Worm (Caenorhabditis elegans) whole organism, early embryonic: Measurements from ENCODE around the gene srd-63.
"Not testable (repeated sequence)": the region's sequence is repeated elsewhere in the genome, so short reads cannot be mapped to it uniquely, and the experiment has no call there.

ENCODE experiments used
- B0310.2 ChIP-seq: sonication (generic microtip); optimal IDR thresholded peaks from 2 replicates; lab custom pipeline; 2016; ENCODE audit warnings: mild to moderate bottlenecking, missing genetic modification characterization, missing compliant biosample characterization
- F13C5.2 ChIP-seq: sonication (generic microtip); optimal IDR thresholded peaks from 2 replicates; lab custom pipeline; 2017; ENCODE audit warnings: mild to moderate bottlenecking, missing genetic modification characterization, inconsistent platforms, missing compliant biosample characterization
- aly-1 ChIP-seq: sonication (generic microtip); optimal IDR thresholded peaks from 2 replicates; lab custom pipeline; 2016; ENCODE audit warnings: missing genetic modification characterization, missing compliant biosample characterization
- ama-1 ChIP-seq: fragments of 150-350 bp; optimal IDR thresholded peaks from 2 replicates; lab custom pipeline; 2014
- ceh-13 ChIP-seq: fragments of 200-800 bp; sonication (Bioruptor generic); optimal IDR thresholded peaks from 2 replicates; lab custom pipeline; 2018; ENCODE audit warnings: mild to moderate bottlenecking, missing genetic modification characterization, missing compliant biosample characterization
- ceh-36 ChIP-seq: sonication (generic microtip); optimal IDR thresholded peaks from 2 replicates; lab custom pipeline; 2016; ENCODE audit warnings: missing genetic modification characterization, inconsistent platforms, missing compliant biosample characterization
- ets-7 ChIP-seq: sonication (generic microtip); optimal IDR thresholded peaks from 2 replicates; lab custom pipeline; 2016; ENCODE audit warnings: missing genotype, missing genetic modification characterization, missing compliant biosample characterization
- flt-1 ChIP-seq: fragments of 200-800 bp; sonication (Bioruptor generic); IDR thresholded peaks from 2 replicates; pipeline ENCODE4 v1.3.6; 2022; ENCODE audit warnings: missing genetic modification characterization, missing compliant biosample characterization
- hmbx-1 ChIP-seq: sonication (generic microtip); optimal IDR thresholded peaks from 2 replicates; lab custom pipeline; 2016; ENCODE audit warnings: mild to moderate bottlenecking, missing genetic modification characterization, missing compliant biosample characterization
- hmg-4 ChIP-seq: fragments of 200-800 bp; sonication (Bioruptor generic); optimal IDR thresholded peaks from 2 replicates; lab custom pipeline; 2018; ENCODE audit warnings: mild to moderate bottlenecking, missing genetic modification characterization, missing compliant biosample characterization
- hnd-1 ChIP-seq: sonication (generic microtip); optimal IDR thresholded peaks from 2 replicates; lab custom pipeline; 2016; ENCODE audit warnings: missing genetic modification characterization, missing compliant biosample characterization
- pes-1 ChIP-seq: fragments of 200-800 bp; sonication (Bioruptor generic); IDR thresholded peaks from 2 replicates; pipeline ENCODE4 v1.3.6; 2022; ENCODE audit warnings: missing genetic modification reagents, missing genetic modification characterization, missing compliant biosample characterization
- scrt-1 ChIP-seq: fragments of 200-800 bp; sonication (Bioruptor generic); IDR thresholded peaks from 2 replicates; pipeline ENCODE4 v1.3.6; 2022; ENCODE audit warnings: missing genetic modification characterization, missing compliant biosample characterization
- sea-1 ChIP-seq: fragments of 200-800 bp; sonication (Bioruptor generic); conservative IDR thresholded peaks from 2 replicates; pipeline ENCODE4 v1.3.6; 2022; ENCODE audit warnings: missing genetic modification characterization, missing compliant biosample characterization
- tbx-11 ChIP-seq: fragments of 200-800 bp; sonication (Bioruptor generic); IDR thresholded peaks from 2 replicates; pipeline ENCODE4 v1.3.6; 2022; ENCODE audit warnings: missing genetic modification characterization, missing compliant biosample characterization
- tbx-37 ChIP-seq: fragments of 200-800 bp; sonication (Bioruptor generic); conservative IDR thresholded peaks from 2 replicates; pipeline ENCODE4 v1.3.6; 2022; ENCODE audit warnings: missing genetic modification reagents, missing genetic modification characterization, missing compliant biosample characterization
- tra-4 ChIP-seq: sonication (generic microtip); optimal IDR thresholded peaks from 2 replicates; lab custom pipeline; 2017; ENCODE audit warnings: missing genetic modification characterization, missing compliant biosample characterization

Gene srd-63

ce11 chrV:16401519-16401918 is 7.9 kb upstream of the srd-63 start, which contains the start of gene F13A7.14:
Gene F13A7.14, plus strand, starts transcription at chrV:16401891.
- TF ChIP-seq hmg-4 = peak; percentile 19
- TF ChIP-seq hnd-1 (tag; lab: Kevin White, UChicago) = no peak
- no peak for TF ChIP-seq F13C5.2 (tag; lab: Kevin White, UChicago)
- TF ChIP-seq tra-4 (tag; lab: Kevin White, UChicago) = no peak
- no peak for TF ChIP-seq ceh-36 (tag; lab: Kevin White, UChicago)
- TF ChIP-seq tbx-37 = peak; percentile 84
- TF ChIP-seq ets-7 (tag; lab: Kevin White, UChicago) = no peak
- TF ChIP-seq pes-1 (GFP tag; lab: Robert Waterston, UW) = peak; percentile 64

ce11 chrV:16399388-16399787 is 5.8 kb upstream of the srd-63 start, which contains the start of gene sre-36:
Gene sre-36, plus strand, starts transcription at chrV:16399688.
- no peak for TF ChIP-seq hnd-1 (tag; lab: Kevin White, UChicago)
- no peak for TF ChIP-seq ceh-13 (GFP tag; lab: Kevin White, UChicago)
- TF ChIP-seq F13C5.2 (tag; lab: Kevin White, UChicago) = no peak
- TF ChIP-seq tbx-37 = no peak
- TF ChIP-seq ceh-36 (tag; lab: Kevin White, UChicago) = no peak
- TF ChIP-seq tra-4 (tag; lab: Kevin White, UChicago) = no peak
- no peak for TF ChIP-seq ets-7 (tag; lab: Kevin White, UChicago)
- TF ChIP-seq ama-1 (lab: Kevin White, UChicago) = no peak
- TF ChIP-seq B0310.2 = no peak
- no peak for TF ChIP-seq flt-1
- no peak for TF ChIP-seq hmbx-1 (tag; lab: Kevin White, UChicago)

- no peak for TF ChIP-seq ama-1 (lab: Kevin White, UChicago)
- no peak for TF ChIP-seq hmg-4
- no peak for TF ChIP-seq ceh-13 (GFP tag; lab: Kevin White, UChicago)
- no peak for TF ChIP-seq scrt-1 (GFP tag; lab: Robert Waterston, UW)
- TF ChIP-seq sea-1 (GFP tag; lab: Robert Waterston, UW) = no peak
- no peak for TF ChIP-seq tbx-37
- no peak for TF ChIP-seq ceh-36 (tag; lab: Kevin White, UChicago)
- no peak for TF ChIP-seq B0310.2
- no peak for TF ChIP-seq aly-1 (tag; lab: Kevin White, UChicago)
- TF ChIP-seq hmbx-1 (tag; lab: Kevin White, UChicago) = no peak
- no peak for TF ChIP-seq pes-1 (GFP tag; lab: Robert Waterston, UW)
- no peak for TF ChIP-seq tbx-11 (GFP tag; lab: Robert Waterston, UW)
- TF ChIP-seq ets-7 (tag; lab: Kevin White, UChicago) = no peak
- TF ChIP-seq flt-1 = no peak
- TF ChIP-seq tra-4 (tag; lab: Kevin White, UChicago) = no peak
- TF ChIP-seq F13C5.2 (tag; lab: Kevin White, UChicago) = no peak
- TF ChIP-seq hnd-1 (tag; lab: Kevin White, UChicago) = no peak
Observed at ce11 chrV:16395739-16396138, 2.1 kb upstream of the srd-63 start, which contains the start of gene F13A7.12. Gene F13A7.12, plus strand, starts transcription at chrV:16396039.

- TF ChIP-seq tbx-11 (GFP tag; lab: Robert Waterston, UW) = no peak
- no peak for TF ChIP-seq sea-1 (GFP tag; lab: Robert Waterston, UW)
- no peak for TF ChIP-seq hnd-1 (tag; lab: Kevin White, UChicago)
- TF ChIP-seq ceh-13 (GFP tag; lab: Kevin White, UChicago) = no peak
- no peak for TF ChIP-seq tra-4 (tag; lab: Kevin White, UChicago)
- no peak for TF ChIP-seq ama-1 (lab: Kevin White, UChicago)
- no peak for TF ChIP-seq B0310.2
- TF ChIP-seq flt-1 = no peak
- TF ChIP-seq scrt-1 (GFP tag; lab: Robert Waterston, UW) = no peak
- no peak for TF ChIP-seq tbx-37
- TF ChIP-seq ceh-36 (tag; lab: Kevin White, UChicago) = no peak
- no peak for TF ChIP-seq ets-7 (tag; lab: Kevin White, UChicago)
- no peak for TF ChIP-seq aly-1 (tag; lab: Kevin White, UChicago)
- TF ChIP-seq hmbx-1 (tag; lab: Kevin White, UChicago) = no peak
Observed at ce11 chrV:16395131-16395530, 1.5 kb upstream of the srd-63 start, which contains the start of gene F13A7.11. Gene F13A7.11, minus strand, starts transcription at chrV:16395304.

ce11 chrV:16390655-16391054 is 3.0 kb downstream of the srd-63 start, which contains the start of gene gst-44:
Gene gst-44, plus strand, starts transcription at chrV:16390891.
- no peak for TF ChIP-seq ama-1 (lab: Kevin White, UChicago)
- no peak for TF ChIP-seq sea-1 (GFP tag; lab: Robert Waterston, UW)
- TF ChIP-seq ets-7 (tag; lab: Kevin White, UChicago) = no peak
- no peak for TF ChIP-seq hnd-1 (tag; lab: Kevin White, UChicago)
- TF ChIP-seq hmbx-1 (tag; lab: Kevin White, UChicago) = no peak
- no peak for TF ChIP-seq tbx-37

ce11 chrV:16388268-16388667 is 5.4 kb downstream of the srd-63 start, which contains the start of gene sri-65:
Gene sri-65, minus strand, starts transcription at chrV:16388368.
- TF ChIP-seq sea-1 (GFP tag; lab: Robert Waterston, UW) (no peak), tbx-11 (GFP tag; lab: Robert Waterston, UW) (no peak), aly-1 (tag; lab: Kevin White, UChicago) (no peak), ets-7 (tag; lab: Kevin White, UChicago) (no peak), ama-1 (lab: Kevin White, UChicago) (no peak), hnd-1 (tag; lab: Kevin White, UChicago) (no peak), flt-1 (no peak), F13C5.2 (tag; lab: Kevin White, UChicago) (no peak), ceh-36 (tag; lab: Kevin White, UChicago) (no peak), tbx-37 (no peak), hmg-4 (no peak), hmbx-1 (tag; lab: Kevin White, UChicago) (no peak), tra-4 (tag; lab: Kevin White, UChicago) (no peak)

ce11 chrV:16383729-16384128 is 9.9 kb downstream of the srd-63 start, which contains the start of gene F13A7.7:
Gene F13A7.7, minus strand, starts transcription at chrV:16383829.
- TF ChIP-seq hmg-4; scrt-1 (GFP tag; lab: Robert Waterston, UW); ceh-36 (tag; lab: Kevin White, UChicago): not testable (repeated sequence)
